Fruit fly (Drosophila melanogaster): ENCODE data around the gene Atg1.
A peak's percentile ranks its signal among the peaks of the same experiment; 100 is the strongest.

Atg1 gene

DNA sequence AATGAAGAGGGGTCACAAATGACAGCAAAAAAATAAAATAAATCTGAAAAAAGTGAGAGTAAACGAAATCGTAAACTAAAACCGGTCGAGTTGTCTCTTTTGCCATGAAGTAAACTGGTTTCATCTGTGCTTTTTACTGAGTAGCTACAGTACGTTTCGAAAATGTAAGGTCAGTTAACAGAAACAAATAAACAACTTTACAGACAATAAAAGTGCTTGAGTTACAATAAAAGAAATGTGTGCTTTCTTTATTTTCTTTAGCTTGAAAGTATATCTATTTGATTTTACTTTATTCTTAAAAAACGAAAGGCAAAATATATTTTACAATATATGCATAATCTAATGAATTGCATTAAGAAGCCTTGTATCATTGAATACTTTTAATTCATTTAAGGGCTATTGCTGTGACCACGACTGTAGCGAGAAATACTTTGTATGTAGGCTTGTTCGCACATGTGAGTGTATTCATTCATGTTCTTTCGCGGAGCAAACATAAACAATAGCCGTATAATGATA lies 11.9 kb downstream of the Atg1 start (continued):
- peak; percentile 74 for TF ChIP-seq row (GFP tag; IDR thresholded peaks at IDR 0.05)
- no peak for TF ChIP-seq CG9876 (GFP tag; optimal IDR thresholded peaks at IDR 0.05)
- TF ChIP-seq esg (GFP tag; conservative IDR thresholded peaks at IDR 0.05): 0 out of 2 replicates have a peak, but pooled peaks have one; percentile 18
- peak; percentile 10 for TF ChIP-seq CG5245 (GFP tag; optimal IDR thresholded peaks at IDR 0.05)
- no peak for TF ChIP-seq CG4404 (GFP tag; IDR thresholded peaks at IDR 0.05)
- peak; percentile 68 for TF ChIP-seq Hmr (GFP tag; optimal IDR thresholded peaks at IDR 0.05)
- TF ChIP-seq Hr78 (GFP tag; optimal IDR thresholded peaks at IDR 0.05): peak in 1 of 2 experiments; percentile 21
- TF ChIP-seq CG12659 (GFP tag; optimal IDR thresholded peaks at IDR 0.05): peak; percentile 67
- TF ChIP-seq PHDP (tag; optimal IDR thresholded peaks at IDR 0.05): peak; percentile 79
- peak; percentile 1 for TF ChIP-seq NC2β (GFP tag; optimal IDR thresholded peaks at IDR 0.05)
- peak; percentile 74 for TF ChIP-seq CG12391 (tag; optimal IDR thresholded peaks at IDR 0.05)
- TF ChIP-seq tgo (GFP tag; IDR thresholded peaks at IDR 0.05): peak; percentile 21; the same call in 1 of the 3 replicates
- no peak for TF ChIP-seq HLHmδ (GFP tag; optimal IDR thresholded peaks at IDR 0.05)
- peak; percentile 69 for TF ChIP-seq CG17359 (tag; optimal IDR thresholded peaks at IDR 0.05)
- TF ChIP-seq Nf-YC (tag; optimal IDR thresholded peaks at IDR 0.05): peak; percentile 63
- TF ChIP-seq tap (tag; optimal IDR thresholded peaks at IDR 0.05): peak; percentile 39
- peak; percentile 47 for TF ChIP-seq org-1 (GFP tag; optimal IDR thresholded peaks at IDR 0.05)
- TF ChIP-seq CG7928 (GFP tag; optimal IDR thresholded peaks at IDR 0.05): no peak
- no peak for TF ChIP-seq gsb (GFP tag; IDR thresholded peaks at IDR 0.05)
- TF ChIP-seq Eip74EF (GFP tag; optimal IDR thresholded peaks at IDR 0.05): peak in 1 of 2 experiments; percentile 61
- TF ChIP-seq eve (GFP tag; optimal IDR thresholded peaks at IDR 0.05): peak in 1 of 2 experiments; percentile 30
- peak; percentile 25 for TF ChIP-seq CG10654 (GFP tag; optimal IDR thresholded peaks at IDR 0.05)
- TF ChIP-seq B-H1 (GFP tag; IDR thresholded peaks at IDR 0.05): no peak
- TF ChIP-seq CG33557 (GFP tag; optimal IDR thresholded peaks at IDR 0.05): peak; percentile 17
- TF ChIP-seq ind (GFP tag; optimal IDR thresholded peaks at IDR 0.05): peak; percentile 63
- TF ChIP-seq CG6813 (GFP tag; optimal IDR thresholded peaks at IDR 0.05): peak; percentile 61
- TF ChIP-seq CG18619 (GFP tag; optimal IDR thresholded peaks at IDR 0.05): peak; percentile 63
- TF ChIP-seq h (optimal IDR thresholded peaks at IDR 0.05): no peak
- TF ChIP-seq CG34376 (GFP tag; optimal IDR thresholded peaks at IDR 0.05): no peak
- TF ChIP-seq CG17568 (GFP tag; optimal IDR thresholded peaks at IDR 0.05): peak; percentile 53

- TF ChIP-seq da (GFP tag; optimal IDR thresholded peaks at IDR 0.05) (no peak), grn (GFP tag; optimal IDR thresholded peaks at IDR 0.05) (peak; percentile 56), her (GFP tag; optimal IDR thresholded peaks at IDR 0.05) (no peak), sd (tag; optimal IDR thresholded peaks at IDR 0.05) (peak; percentile 34), sens (GFP tag) (peak; percentile 16), CG3995 (GFP tag; optimal IDR thresholded peaks at IDR 0.05) (peak; percentile 73), tin (GFP tag; optimal IDR thresholded peaks at IDR 0.05) (no peak), CG4820 (GFP tag; optimal IDR thresholded peaks at IDR 0.05) (no peak), CG34376 (GFP tag; optimal IDR thresholded peaks at IDR 0.05) (peak; percentile 90), CG10543 (GFP tag; optimal IDR thresholded peaks at IDR 0.05) (no peak), exex (tag; optimal IDR thresholded peaks at IDR 0.05) (peak; percentile 94), sug (tag; optimal IDR thresholded peaks at IDR 0.05) (peak; percentile 43), mirr (GFP tag; optimal IDR thresholded peaks at IDR 0.05) (peak; percentile 73), B-H2 (GFP tag; optimal IDR thresholded peaks at IDR 0.05) (peak; percentile 2), Med (GFP tag) (peak; percentile 68), wdn (GFP tag; IDR thresholded peaks at IDR 0.05) (no peak)
Measured at dm6 chr3L:12791679-12792229, 13.2 kb downstream of the Atg1 start.

Data from whole organism, embryonic.